Fruit fly (Drosophila melanogaster) whole organism, wandering third instar larva: ENCODE data around the gene daed.

ENCODE experiments used
- Abd-B ChIP-seq: fragments of >200 bp; optimal IDR thresholded peaks from 2 replicates; lab custom pipeline; 2017; ENCODE audit warnings: missing biosample characterization, missing genetic modification characterization
- CG32264 ChIP-seq: fragments of 200-800 bp; sonication (Bioruptor generic); optimal IDR thresholded peaks from 2 replicates; lab custom pipeline; 2016; ENCODE audit warnings: missing biosample characterization, missing genetic modification characterization
- CG9705 ChIP-seq: fragments of 200-800 bp; sonication (Bioruptor generic); optimal IDR thresholded peaks from 2 replicates; lab custom pipeline; 2018; ENCODE audit warnings: missing biosample characterization, mild to moderate bottlenecking, missing genetic modification characterization
- CrebA ChIP-seq: fragments of 200-800 bp; sonication (Bioruptor generic); optimal IDR thresholded peaks from 2 replicates; lab custom pipeline; 2016; ENCODE audit warnings: missing biosample characterization, mild to moderate bottlenecking, missing genetic modification characterization, borderline replicate concordance
- Dfd ChIP-seq: fragments of >200 bp; optimal IDR thresholded peaks from 2 replicates; lab custom pipeline; 2017; ENCODE audit warnings: missing biosample characterization, missing genetic modification characterization
- Dif ChIP-seq: fragments of 200-275, 200-300 bp; sonication (Bioruptor generic); optimal IDR thresholded peaks from 2 replicates; lab custom pipeline; 2018; ENCODE audit warnings: missing biosample characterization, missing genetic modification characterization; ENCODE audit not compliant: partially characterized antibody
- GATAd ChIP-seq: sonication (Bioruptor generic); optimal IDR thresholded peaks from 2 replicates; lab custom pipeline; 2016; ENCODE audit warnings: missing biosample characterization, missing genetic modification characterization
- HLH106 ChIP-seq: fragments of 200-800 bp; optimal IDR thresholded peaks from 3 replicates; lab custom pipeline; 2019; ENCODE audit warnings: missing biosample characterization, mild to moderate bottlenecking, missing genetic modification characterization, moderate library complexity
- Hnf4 ChIP-seq: fragments of 200-800 bp; sonication (Bioruptor generic); optimal IDR thresholded peaks from 2 replicates; lab custom pipeline; 2016; ENCODE audit warnings: missing biosample characterization, mild to moderate bottlenecking, missing genetic modification characterization
- Hr78 ChIP-seq: fragments of >200 bp; optimal IDR thresholded peaks from 2 replicates; lab custom pipeline; 2017; ENCODE audit warnings: missing biosample characterization, missing genetic modification characterization
- Hr83 ChIP-seq: fragments of 200-300 bp; sonication (Bioruptor generic); optimal IDR thresholded peaks from 2 replicates; lab custom pipeline; 2016; ENCODE audit warnings: missing biosample characterization, mild to moderate bottlenecking, missing genetic modification characterization, moderate library complexity; ENCODE audit not compliant: poor library complexity, severe bottlenecking
- Jra ChIP-seq: sonication (Bioruptor generic); optimal IDR thresholded peaks from 2 replicates; lab custom pipeline; 2016; ENCODE audit warnings: missing biosample characterization, missing genetic modification characterization
- Mio ChIP-seq: sonication (Bioruptor generic); optimal IDR thresholded peaks from 2 replicates; lab custom pipeline; 2016; ENCODE audit warnings: missing biosample characterization, missing genetic modification characterization
- Myc ChIP-seq: fragments of >200 bp; optimal IDR thresholded peaks from 2 replicates; lab custom pipeline; 2017
- N ChIP-seq: fragments of >200 bp; optimal IDR thresholded peaks from 2 replicates; lab custom pipeline; 2018; ENCODE audit warnings: missing biosample characterization, missing external identifiers, missing genetic modification characterization
- OdsH ChIP-seq: fragments of 200-800 bp; sonication (Bioruptor generic); optimal IDR thresholded peaks from 2 replicates; lab custom pipeline; 2016; ENCODE audit warnings: missing biosample characterization, mild to moderate bottlenecking, missing genetic modification characterization
- Rel ChIP-seq, 2 experiments: fragments of 200-800 bp; sonication (Bioruptor generic) in 1 of 2; optimal IDR thresholded peaks; 2 replicates in 1 of 2; 3 replicates in 1 of 2; lab custom pipeline; 2016 to 2019; ENCODE audit warnings: mild to moderate bottlenecking in 2 of 2, missing biosample characterization in 2 of 2, missing genetic modification characterization in 2 of 2, moderate library complexity in 1 of 2
- Sp1 ChIP-seq: fragments of 200-800 bp; sonication (Bioruptor generic); optimal IDR thresholded peaks from 3 replicates; lab custom pipeline; 2019; ENCODE audit warnings: missing biosample characterization, mild to moderate bottlenecking, missing genetic modification characterization, moderate library complexity
- Vsx2 ChIP-seq: fragments of 200-300, 225-300 bp; sonication (Bioruptor generic); optimal IDR thresholded peaks from 2 replicates; lab custom pipeline; 2018; ENCODE audit warnings: missing biosample characterization, missing genetic modification characterization; ENCODE audit not compliant: partially characterized antibody
- br ChIP-seq: fragments of 200-800 bp; sonication (Bioruptor generic); optimal IDR thresholded peaks from 2 replicates; lab custom pipeline; 2016; ENCODE audit warnings: missing biosample characterization, missing genetic modification characterization
- brk ChIP-seq: fragments of 200-800 bp; sonication (Bioruptor generic); optimal IDR thresholded peaks from 2 replicates; lab custom pipeline; 2016; ENCODE audit warnings: missing biosample characterization, mild to moderate bottlenecking, missing genetic modification characterization
- dl ChIP-seq, 2 experiments: fragments of 175-275, 200-275 bp in 1 of 2; fragments of 200-275 bp in 1 of 2; sonication (Bioruptor generic); optimal IDR thresholded peaks; lab custom pipeline; 2018; ENCODE audit warnings: mild to moderate bottlenecking in 2 of 2, missing biosample characterization in 2 of 2, missing genetic modification characterization in 2 of 2, moderate library complexity in 2 of 2; ENCODE audit not compliant: partially characterized antibody in 2 of 2, insufficient read depth in 1 of 2
- dmrt93B ChIP-seq: fragments of 200-800 bp; sonication (Bioruptor generic); optimal IDR thresholded peaks from 2 replicates; lab custom pipeline; 2018; ENCODE audit warnings: missing biosample characterization, mild to moderate bottlenecking, missing genetic modification characterization
- dsf ChIP-seq: sonication (Bioruptor generic); optimal IDR thresholded peaks from 2 replicates; lab custom pipeline; 2016; ENCODE audit warnings: missing biosample characterization, missing genetic modification characterization, borderline replicate concordance
- ey ChIP-seq: fragments of 200-800 bp; sonication (Bioruptor generic); optimal IDR thresholded peaks from 2 replicates; lab custom pipeline; 2016; ENCODE audit warnings: missing biosample characterization, missing genetic modification characterization
- foxo ChIP-seq, 2 experiments: fragments of 200-800 bp; sonication (Bioruptor generic); optimal IDR thresholded peaks; 2 replicates in 1 of 2; 3 replicates in 1 of 2; lab custom pipeline; 2016 to 2017; ENCODE audit warnings: missing biosample characterization in 2 of 2, missing genetic modification characterization in 2 of 2
- fru ChIP-seq: fragments of 200-800 bp; sonication (Bioruptor generic); optimal IDR thresholded peaks from 3 replicates; lab custom pipeline; 2016; ENCODE audit warnings: missing biosample characterization, mild to moderate bottlenecking, missing genetic modification characterization
- h ChIP-seq: fragments of 200-800 bp; sonication (Bioruptor generic); optimal IDR thresholded peaks from 3 replicates; lab custom pipeline; 2016; ENCODE audit warnings: missing biosample characterization, mild to moderate bottlenecking, missing genetic modification characterization
- jim ChIP-seq: fragments of 175-275, 200-325 bp; sonication (Bioruptor generic); optimal IDR thresholded peaks from 2 replicates; lab custom pipeline; 2016; ENCODE audit warnings: missing biosample characterization, mild to moderate bottlenecking, missing genetic modification characterization
- lola ChIP-seq: fragments of >200 bp; optimal IDR thresholded peaks from 2 replicates; lab custom pipeline; 2017; ENCODE audit warnings: missing biosample characterization, missing genetic modification characterization
- pan ChIP-seq: fragments of >200 bp; optimal IDR thresholded peaks from 2 replicates; lab custom pipeline; 2017
- psq ChIP-seq: fragments of 200-800 bp; sonication (Bioruptor generic); optimal IDR thresholded peaks from 3 replicates; lab custom pipeline; 2017; ENCODE audit warnings: missing biosample characterization, mild to moderate bottlenecking, missing genetic modification characterization, moderate library complexity
- rgr ChIP-seq: fragments of 200-800 bp; sonication (Bioruptor generic); optimal IDR thresholded peaks from 3 replicates; lab custom pipeline; 2016; ENCODE audit warnings: missing biosample characterization, mild to moderate bottlenecking, missing genetic modification characterization
- sage ChIP-seq: fragments of 200-800 bp; sonication (Bioruptor generic); optimal IDR thresholded peaks from 2 replicates; lab custom pipeline; 2016; ENCODE audit warnings: missing biosample characterization, mild to moderate bottlenecking, missing genetic modification characterization
- sv ChIP-seq: fragments of 200-800 bp; sonication (Bioruptor generic); optimal IDR thresholded peaks from 3 replicates; lab custom pipeline; 2016; ENCODE audit warnings: missing biosample characterization, missing genetic modification characterization
- tai ChIP-seq: sonication (Bioruptor generic); optimal IDR thresholded peaks from 2 replicates; lab custom pipeline; 2016; ENCODE audit warnings: missing biosample characterization, missing genetic modification characterization
- usp ChIP-seq: fragments of >200 bp; optimal IDR thresholded peaks from 2 replicates; lab custom pipeline; 2017; ENCODE audit warnings: missing biosample characterization, missing genetic modification characterization
- woc ChIP-seq: sonication (Bioruptor generic); optimal IDR thresholded peaks from 2 replicates; lab custom pipeline; 2016; ENCODE audit warnings: missing biosample characterization, mild to moderate bottlenecking, missing genetic modification characterization

daed gene

DNA sequence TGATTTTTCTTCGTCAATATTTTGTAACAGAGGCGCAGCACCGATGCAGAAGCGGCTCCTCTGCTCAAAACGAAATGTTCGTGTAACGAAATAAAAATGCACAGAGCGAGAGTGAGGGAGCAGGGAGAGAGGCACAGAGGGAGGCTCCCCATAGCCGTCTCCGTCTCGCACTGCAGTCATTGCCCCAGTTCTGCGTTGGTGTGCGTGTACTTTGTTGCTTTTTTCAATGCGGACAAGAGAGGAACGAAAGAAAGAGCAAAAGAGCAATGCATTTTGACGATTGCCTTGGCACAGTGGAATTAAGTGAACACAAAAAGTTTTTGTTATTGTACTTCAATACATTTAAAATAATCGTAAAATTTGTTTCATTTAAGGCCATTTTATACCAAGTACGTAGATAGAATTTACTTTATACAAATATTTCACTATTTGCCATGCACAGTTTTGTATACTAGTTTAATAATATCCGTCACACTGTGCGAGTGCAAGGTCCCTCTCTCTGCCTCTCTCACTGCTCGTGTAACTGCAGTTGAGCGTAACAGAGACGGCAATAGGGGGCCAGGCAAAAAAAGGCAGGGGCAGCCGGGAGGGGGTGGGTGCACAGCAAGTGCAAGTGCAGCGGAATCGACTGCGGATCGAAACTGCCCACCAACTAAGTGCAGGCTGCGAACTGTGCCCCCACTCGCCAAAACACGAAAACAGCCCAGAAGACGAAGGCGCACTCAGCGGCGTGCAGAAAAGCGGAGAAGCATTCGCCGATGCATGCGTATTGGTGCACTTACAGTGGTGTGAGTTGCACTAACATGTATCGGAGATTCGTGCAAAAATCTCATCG lies 13.9 kb downstream of the daed start:
- TF ChIP-seq Myc (lab: Kevin White, UChicago) (no peak), GATAd (GFP tag; lab: Kevin White, UChicago) (no peak), OdsH (GFP tag; lab: Kevin White, UChicago) (peak; percentile 100), sage (peak; percentile 99), HLH106 (tag; lab: Kevin White, UChicago) (peak; percentile 100), foxo (GFP tag; optimal IDR thresholded peaks at IDR 0.05; lab: Kevin White, UChicago) (peak; percentile 98 to 100), dl (GFP tag; optimal IDR thresholded peaks at IDR 0.05; lab: Kevin White, UChicago; ENCODE audit: insufficient read depth in 1 of 2, partially characterized antibody in 2 of 2) (peak; percentile 74 to 82), N (GFP tag; lab: Kevin White, UChicago) (peak; percentile 24), Abd-B (GFP tag; lab: Kevin White, UChicago) (peak; percentile 1), Jra (GFP tag; lab: Kevin White, UChicago) (peak; percentile 99), Dfd (GFP tag; lab: Kevin White, UChicago) (no peak), Dif (GFP tag; lab: Kevin White, UChicago) (peak; percentile 87), tai (peak; percentile 99), brk (peak; percentile 99), ey (GFP tag; lab: Kevin White, UChicago) (peak; percentile 100), CG32264 (GFP tag; lab: Kevin White, UChicago) (peak; percentile 99), sv (peak; percentile 97), Hr78 (no peak), Hnf4 (GFP tag; lab: Kevin White, UChicago) (peak; percentile 100), jim (GFP tag; lab: Kevin White, UChicago) (peak; percentile 54), dsf (GFP tag; lab: Kevin White, UChicago) (peak; percentile 98), psq (GFP tag; lab: Kevin White, UChicago) (peak; percentile 99), rgr (GFP tag; lab: Kevin White, UChicago) (peak; percentile 100), h (peak; percentile 100), CG9705 (GFP tag; lab: Kevin White, UChicago) (peak; percentile 98), CrebA (GFP tag; lab: Kevin White, UChicago) (peak; percentile 97), Rel (GFP tag; optimal IDR thresholded peaks at IDR 0.05; lab: Kevin White, UChicago) (peak; percentile 100), Rel (tag; optimal IDR thresholded peaks at IDR 0.05; lab: Kevin White, UChicago) (peak; percentile 64), fru (peak; percentile 100), Hr83 (GFP tag; lab: Kevin White, UChicago) (peak; percentile 84), Sp1 (GFP tag; lab: Kevin White, UChicago) (peak; percentile 100), pan (lab: Kevin White, UChicago) (no peak), br (GFP tag; lab: Kevin White, UChicago) (peak; percentile 100), Mio (GFP tag; lab: Kevin White, UChicago) (peak; percentile 94), Vsx2 (GFP tag; lab: Kevin White, UChicago) (peak; percentile 87), lola (GFP tag; lab: Kevin White, UChicago) (no peak), usp (GFP tag; lab: Kevin White, UChicago) (no peak), woc (GFP tag; lab: Kevin White, UChicago) (peak; percentile 100), dmrt93B (GFP tag; lab: Kevin White, UChicago) (peak; percentile 99)

- peak; percentile 78 for TF ChIP-seq Sp1 (GFP tag; lab: Kevin White, UChicago)
- TF ChIP-seq sv: peak; percentile 64
- TF ChIP-seq Abd-B (GFP tag; lab: Kevin White, UChicago): no peak
- TF ChIP-seq Dif (GFP tag; lab: Kevin White, UChicago): no peak
- peak; percentile 85 for TF ChIP-seq h
- TF ChIP-seq fru: peak; percentile 76
- no peak for TF ChIP-seq Jra (GFP tag; lab: Kevin White, UChicago)
- peak; percentile 61 for TF ChIP-seq sage
- peak; percentile 78 for TF ChIP-seq ey (GFP tag; lab: Kevin White, UChicago)
- TF ChIP-seq pan (lab: Kevin White, UChicago): no peak
- TF ChIP-seq Hr78: no peak
- TF ChIP-seq br (GFP tag; lab: Kevin White, UChicago): peak; percentile 76
- TF ChIP-seq foxo (GFP tag; optimal IDR thresholded peaks at IDR 0.05; lab: Kevin White, UChicago): peak in 1 of 2 experiments; percentile 82
- no peak for TF ChIP-seq Dfd (GFP tag; lab: Kevin White, UChicago)
- TF ChIP-seq Hnf4 (GFP tag; lab: Kevin White, UChicago): peak; percentile 65
- no peak for TF ChIP-seq lola (GFP tag; lab: Kevin White, UChicago)
- TF ChIP-seq jim (GFP tag; lab: Kevin White, UChicago): no peak
- TF ChIP-seq tai: peak; percentile 51
- TF ChIP-seq HLH106 (tag; lab: Kevin White, UChicago): peak; percentile 74
- peak; percentile 78 for TF ChIP-seq rgr (GFP tag; lab: Kevin White, UChicago)
- TF ChIP-seq dmrt93B (GFP tag; lab: Kevin White, UChicago): peak; percentile 58
- TF ChIP-seq Myc (lab: Kevin White, UChicago): no peak
- peak; percentile 24 for TF ChIP-seq woc (GFP tag; lab: Kevin White, UChicago)
- TF ChIP-seq OdsH (GFP tag; lab: Kevin White, UChicago): peak; percentile 73
- TF ChIP-seq N (GFP tag; lab: Kevin White, UChicago): no peak
- peak; percentile 25 for TF ChIP-seq CG9705 (GFP tag; lab: Kevin White, UChicago)
- no peak for TF ChIP-seq GATAd (GFP tag; lab: Kevin White, UChicago)
- no peak for TF ChIP-seq Mio (GFP tag; lab: Kevin White, UChicago)
- no peak for TF ChIP-seq Vsx2 (GFP tag; lab: Kevin White, UChicago)
- peak; percentile 72 for TF ChIP-seq CG32264 (GFP tag; lab: Kevin White, UChicago)
- TF ChIP-seq Hr83 (GFP tag; lab: Kevin White, UChicago): no peak
- no peak for TF ChIP-seq dl (GFP tag; optimal IDR thresholded peaks at IDR 0.05; lab: Kevin White, UChicago; ENCODE audit: insufficient read depth in 1 of 2, partially characterized antibody in 2 of 2)
- TF ChIP-seq psq (GFP tag; lab: Kevin White, UChicago): peak; percentile 48
- no peak for TF ChIP-seq dsf (GFP tag; lab: Kevin White, UChicago)
- TF ChIP-seq CrebA (GFP tag; lab: Kevin White, UChicago): peak; percentile 7
- no peak for TF ChIP-seq Rel (GFP tag; optimal IDR thresholded peaks at IDR 0.05; lab: Kevin White, UChicago)
- no peak for TF ChIP-seq Rel (tag; optimal IDR thresholded peaks at IDR 0.05; lab: Kevin White, UChicago)
These were observed 15.0 kb downstream of the daed start for dm6 chr2L:2201107-2201561.
